Fruit fly (Drosophila melanogaster): ENCODE data around the gene CG2926.

DNA sequence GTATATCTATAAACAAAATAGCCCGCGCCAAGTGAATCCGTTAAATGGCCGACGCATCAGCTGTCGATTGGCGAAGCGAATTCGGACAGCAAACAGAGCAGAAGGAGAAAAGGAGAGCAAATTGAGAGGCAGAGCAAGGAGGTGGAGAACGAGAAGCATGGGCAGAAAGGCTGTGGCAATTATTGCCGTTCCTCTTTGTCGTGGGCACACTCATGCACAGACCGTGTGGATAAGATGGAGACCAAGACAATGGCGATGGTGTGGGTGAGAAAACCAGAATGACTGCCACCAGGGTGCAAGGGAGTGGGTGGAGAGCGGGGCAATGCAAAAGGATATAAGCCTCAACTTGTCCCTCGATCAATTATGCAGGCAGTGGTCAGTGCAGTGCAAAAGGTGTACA lies 23.0 kb upstream of the CG2926 start:
- no peak for TF ChIP-seq CG8478 (optimal IDR thresholded peaks at IDR 0.05)
- no peak for TF ChIP-seq CTCF (optimal IDR thresholded peaks at IDR 0.05)

All from S2 (cell line).